Fruit fly (Drosophila melanogaster): ENCODE data around the gene Bsg.

DNA sequence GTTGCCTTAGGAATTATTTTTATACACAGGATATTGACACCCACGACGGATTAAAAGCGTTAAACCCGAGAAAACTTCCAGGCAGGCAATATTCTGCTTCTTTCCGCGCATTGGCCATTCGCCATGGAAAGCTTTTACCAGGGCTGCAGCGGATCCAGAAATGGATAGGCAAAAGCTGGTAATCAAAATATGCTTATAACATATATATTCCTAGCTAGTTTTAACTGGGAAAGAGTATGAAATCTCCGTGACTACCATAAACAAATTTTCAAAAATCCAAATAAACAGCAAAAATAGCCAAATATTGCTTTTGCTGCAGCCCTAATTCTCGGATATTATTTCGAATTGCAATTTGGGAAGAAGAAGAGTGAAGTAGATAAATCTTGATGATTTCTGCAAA lies 76.3 kb downstream of the Bsg start, which contains the start of the genes PAPLA1 and Rbsn-5:
- TF ChIP-seq ey (GFP tag; optimal IDR thresholded peaks at IDR 0.05) (peak; percentile 95), Dfd (GFP tag; optimal IDR thresholded peaks at IDR 0.05) (no peak), Myc (optimal IDR thresholded peaks at IDR 0.05) (peak; percentile 71), usp (GFP tag; optimal IDR thresholded peaks at IDR 0.05) (no peak), br (GFP tag; optimal IDR thresholded peaks at IDR 0.05) (peak; percentile 96), Rel (GFP tag; optimal IDR thresholded peaks at IDR 0.05) (no peak), Rel (tag; optimal IDR thresholded peaks at IDR 0.05) (peak; percentile 81), Hr78 (GFP tag; optimal IDR thresholded peaks at IDR 0.05) (no peak), pan (optimal IDR thresholded peaks at IDR 0.05) (no peak)

Measured in whole organism, wandering third instar larva.